Worm (Caenorhabditis elegans): ENCODE results near the gene T08B6.9.

T08B6.9 gene

DNA sequence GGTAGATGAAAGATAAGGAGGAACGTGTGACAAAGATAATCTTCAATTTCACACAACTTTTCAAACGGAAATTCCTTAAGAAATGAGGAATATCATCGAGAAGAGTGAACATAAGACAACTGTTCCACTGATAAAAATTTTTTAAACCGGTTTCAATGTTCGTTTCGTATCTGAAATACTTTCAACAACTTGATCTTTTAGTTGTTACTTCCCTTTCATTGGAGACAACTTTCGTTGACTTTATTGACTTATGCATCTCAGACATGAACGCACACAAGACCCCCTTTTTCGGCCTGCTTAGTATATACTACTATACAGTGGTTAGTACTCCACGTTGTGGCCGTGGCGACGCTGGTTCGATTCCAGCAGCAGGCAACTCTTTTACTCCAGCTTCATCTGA is 29.2 kb upstream of the T08B6.9 start, which contains the start of the genes Y17G9A.4 and str-173:
Gene Y17G9A.4 (minus strand): TSS at position 101 of the 400 bp plus-strand sequence.
Gene str-173 (plus strand): TSS at position 325 of the 400 bp plus-strand sequence.
- TF ChIP-seq flh-1 (GFP tag; optimal IDR thresholded peaks at IDR 0.05) (no peak), nhr-237 (tag; optimal IDR thresholded peaks at IDR 0.05) (no peak), ham-2 (GFP tag; optimal IDR thresholded peaks at IDR 0.05) (no peak)

DNA sequence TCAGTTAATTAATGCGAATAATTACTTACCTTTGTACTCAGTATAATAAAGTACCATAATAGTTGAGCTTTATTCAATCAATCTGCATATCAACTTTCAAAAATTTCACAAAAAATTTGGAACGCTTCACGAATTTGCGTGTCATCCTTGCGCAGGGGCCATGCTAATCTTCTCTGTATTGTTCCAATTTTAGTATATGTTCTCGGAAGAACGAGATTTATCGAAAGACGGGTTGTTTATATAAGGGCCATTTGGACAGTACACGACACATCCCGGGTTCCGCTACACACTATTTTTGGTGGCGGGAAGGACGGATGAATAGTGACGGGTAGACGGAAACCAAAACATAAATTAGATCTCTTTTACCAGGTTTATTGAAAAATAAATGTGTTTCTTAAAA is 26.1 kb upstream of the T08B6.9 start:
- TF ChIP-seq nhr-2 (tag; optimal IDR thresholded peaks at IDR 0.05) (no peak), mep-1 (tag; optimal IDR thresholded peaks at IDR 0.05) (no peak), bed-3 (GFP tag; optimal IDR thresholded peaks at IDR 0.05) (no peak), unc-39 (tag; optimal IDR thresholded peaks at IDR 0.05) (no peak), mls-2 (tag; optimal IDR thresholded peaks at IDR 0.05) (no peak), snpc-4 (tag; optimal IDR thresholded peaks at IDR 0.05) (no peak), ztf-11 (tag; optimal IDR thresholded peaks at IDR 0.05) (no peak), nhr-237 (tag; optimal IDR thresholded peaks at IDR 0.05) (no peak), hlh-1 (tag; optimal IDR thresholded peaks at IDR 0.05) (no peak), elt-3 (tag; optimal IDR thresholded peaks at IDR 0.05) (no peak), cnd-1 (tag; optimal IDR thresholded peaks at IDR 0.05) (no peak), M03D4.4 (tag; optimal IDR thresholded peaks at IDR 0.05) (no peak), nhr-76 (tag; optimal IDR thresholded peaks at IDR 0.05) (no peak), ham-2 (GFP tag; optimal IDR thresholded peaks at IDR 0.05) (no peak), tbx-8 (GFP tag; optimal IDR thresholded peaks at IDR 0.05) (no peak), mab-5 (tag; optimal IDR thresholded peaks at IDR 0.05) (no peak), blmp-1 (tag; optimal IDR thresholded peaks at IDR 0.05) (no peak), ceh-83 (GFP tag; optimal IDR thresholded peaks at IDR 0.05) (no peak), lin-13 (tag; optimal IDR thresholded peaks at IDR 0.05) (no peak), nhr-12 (tag; optimal IDR thresholded peaks at IDR 0.05) (no peak)

DNA sequence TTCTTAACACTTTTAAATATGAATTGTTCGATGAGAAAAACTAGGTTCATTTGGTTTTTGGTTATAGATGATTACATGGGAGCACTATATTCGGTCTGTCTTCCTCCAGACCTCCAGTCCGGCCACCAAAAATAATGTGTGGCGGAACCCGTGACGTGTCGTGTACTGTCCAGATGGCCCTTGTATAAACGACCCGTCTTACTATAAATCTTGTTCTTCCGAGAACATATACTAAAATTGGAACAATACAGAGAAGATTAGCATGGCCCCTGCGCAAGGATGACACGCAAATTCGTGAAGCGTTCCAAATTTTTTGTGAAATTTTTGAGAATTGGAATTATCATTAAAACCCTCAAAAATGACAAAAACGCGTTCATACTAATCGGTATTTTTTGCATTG is 24.0 kb upstream of the T08B6.9 start:
- no peak for TF ChIP-seq ceh-83 (GFP tag; optimal IDR thresholded peaks at IDR 0.05)
- no peak for TF ChIP-seq elt-3 (tag; optimal IDR thresholded peaks at IDR 0.05)
- TF ChIP-seq lin-32 (GFP tag; optimal IDR thresholded peaks at IDR 0.05): no peak
- no peak for TF ChIP-seq mab-5 (tag; optimal IDR thresholded peaks at IDR 0.05)
- no peak for TF ChIP-seq cnd-1 (tag; optimal IDR thresholded peaks at IDR 0.05)
- no peak for TF ChIP-seq unc-39 (tag; optimal IDR thresholded peaks at IDR 0.05)
- TF ChIP-seq lin-13 (tag; optimal IDR thresholded peaks at IDR 0.05): no peak
- TF ChIP-seq elt-1 (tag; optimal IDR thresholded peaks at IDR 0.05; ENCODE audit: borderline replicate concordance, insufficient read depth): no peak
- TF ChIP-seq M03D4.4 (tag; optimal IDR thresholded peaks at IDR 0.05): no peak
- TF ChIP-seq ceh-43 (GFP tag; optimal IDR thresholded peaks at IDR 0.05): no peak
- TF ChIP-seq sem-2 (GFP tag; optimal IDR thresholded peaks at IDR 0.05): no peak
- no peak for TF ChIP-seq blmp-1 (tag; optimal IDR thresholded peaks at IDR 0.05)
- TF ChIP-seq zip-8 (tag; optimal IDR thresholded peaks at IDR 0.05): no peak
- TF ChIP-seq nhr-237 (tag; optimal IDR thresholded peaks at IDR 0.05): no peak
- TF ChIP-seq ceh-39 (tag; optimal IDR thresholded peaks at IDR 0.05): no peak
- TF ChIP-seq lsy-2 (tag; optimal IDR thresholded peaks at IDR 0.05): no peak

DNA sequence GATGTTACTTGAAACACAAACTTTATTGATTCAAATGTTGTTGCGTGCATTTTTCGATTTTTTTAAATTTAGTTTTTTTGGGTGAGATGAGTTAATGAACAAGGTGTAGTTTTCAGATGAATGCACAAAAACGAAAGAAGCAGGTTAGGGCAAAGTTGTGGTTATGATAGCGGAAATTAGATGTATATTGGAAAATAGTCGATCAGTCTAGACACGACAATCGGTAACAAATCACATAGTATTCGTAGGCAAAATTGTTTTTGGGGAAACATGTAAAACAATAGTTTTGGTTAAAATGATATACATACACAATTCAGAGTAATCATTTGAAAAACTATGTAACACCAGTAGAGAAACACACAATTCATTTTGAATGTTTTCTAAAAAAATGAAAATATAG is 23.0 kb upstream of the T08B6.9 start, which contains the start of gene str-172:
Gene str-172 (minus strand): TSS at position 101 of the 400 bp plus-strand sequence.
- no peak for TF ChIP-seq zip-8 (tag; optimal IDR thresholded peaks at IDR 0.05)
- no peak for TF ChIP-seq unc-39 (tag; optimal IDR thresholded peaks at IDR 0.05)
- TF ChIP-seq nhr-12 (tag; optimal IDR thresholded peaks at IDR 0.05): no peak
- no peak for TF ChIP-seq ceh-43 (GFP tag; optimal IDR thresholded peaks at IDR 0.05)
- no peak for TF ChIP-seq snpc-4 (tag; optimal IDR thresholded peaks at IDR 0.05)
- TF ChIP-seq ztf-11 (tag; optimal IDR thresholded peaks at IDR 0.05): no peak

DNA sequence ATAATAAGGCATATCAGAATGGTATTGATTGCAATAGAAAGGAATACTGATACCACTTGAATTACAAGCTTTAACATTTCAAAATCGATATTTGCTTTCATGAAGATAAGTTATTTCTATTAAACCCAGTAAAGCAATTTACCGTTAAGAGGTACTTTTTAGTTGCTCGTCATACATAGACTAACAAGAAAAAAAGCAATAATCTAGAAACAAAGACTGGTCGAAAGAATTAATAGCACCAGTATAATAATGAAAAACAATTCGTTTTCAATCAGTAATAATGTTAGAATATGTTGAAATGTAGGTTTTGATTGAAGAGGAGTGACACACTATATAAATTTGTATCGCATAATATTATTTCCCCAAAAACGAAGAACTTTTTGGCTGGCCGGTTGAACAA is 20.1 kb upstream of the T08B6.9 start, which contains the start of gene str-175:
Gene str-175 (minus strand): TSS at position 101 of the 400 bp plus-strand sequence.
- TF ChIP-seq mab-5 (tag; optimal IDR thresholded peaks at IDR 0.05) (no peak), M03D4.4 (tag; optimal IDR thresholded peaks at IDR 0.05) (no peak), nhr-2 (tag; optimal IDR thresholded peaks at IDR 0.05) (no peak), drap-1 (GFP tag; optimal IDR thresholded peaks at IDR 0.05) (no peak), bed-3 (GFP tag; optimal IDR thresholded peaks at IDR 0.05) (no peak), ces-1 (GFP tag; optimal IDR thresholded peaks at IDR 0.05) (no peak), flh-1 (GFP tag; optimal IDR thresholded peaks at IDR 0.05) (no peak), lin-32 (GFP tag; optimal IDR thresholded peaks at IDR 0.05) (no peak), pha-4 (tag; optimal IDR thresholded peaks at IDR 0.05) (no peak), unc-120 (tag; optimal IDR thresholded peaks at IDR 0.05; ENCODE audit: poor library complexity, severe bottlenecking) (no peak), blmp-1 (tag; optimal IDR thresholded peaks at IDR 0.05) (no peak), elt-1 (tag; optimal IDR thresholded peaks at IDR 0.05; ENCODE audit: borderline replicate concordance, insufficient read depth) (no peak), unc-62 (GFP tag; optimal IDR thresholded peaks at IDR 0.05) (no peak), tbx-8 (GFP tag; optimal IDR thresholded peaks at IDR 0.05) (no peak), sptf-1 (tag; optimal IDR thresholded peaks at IDR 0.05) (no peak)
